Worm (Caenorhabditis elegans) whole organism, late embryonic: Measurements from ENCODE around the gene sir-2.3.

Source experiments
- K09A11.1 ChIP-seq: sonication (generic microtip); optimal IDR thresholded peaks from 2 replicates; lab custom pipeline; 2017; ENCODE audit warnings: antibody characterized with exemption, mild to moderate bottlenecking, missing genetic modification characterization, missing compliant biosample characterization; ENCODE audit not compliant: insufficient read depth
- Y22D7AL.16 ChIP-seq: sonication (generic microtip); optimal IDR thresholded peaks from 2 replicates; lab custom pipeline; 2016; ENCODE audit warnings: missing genetic modification characterization, missing compliant biosample characterization
- ceh-14 ChIP-seq: sonication (generic microtip); optimal IDR thresholded peaks from 2 replicates; lab custom pipeline; 2016; ENCODE audit warnings: missing genotype, missing genetic modification characterization, missing compliant biosample characterization
- ceh-18 ChIP-seq: sonication (generic microtip); optimal IDR thresholded peaks from 2 replicates; lab custom pipeline; 2016; ENCODE audit warnings: missing genetic modification characterization, missing compliant biosample characterization
- ceh-19 ChIP-seq: fragments of 200-800 bp; sonication (Bioruptor generic); optimal IDR thresholded peaks from 2 replicates; lab custom pipeline; 2018; ENCODE audit warnings: mild to moderate bottlenecking, missing genetic modification characterization, missing compliant biosample characterization
- ceh-24 ChIP-seq: sonication (generic microtip); optimal IDR thresholded peaks from 2 replicates; lab custom pipeline; 2016; ENCODE audit warnings: mild to moderate bottlenecking, missing genetic modification characterization, missing compliant biosample characterization
- ceh-30 ChIP-seq: fragments of 150-350 bp; optimal IDR thresholded peaks from 2 replicates; lab custom pipeline; 2014; ENCODE audit warnings: missing biosample characterization, missing genetic modification characterization
- ceh-6 ChIP-seq: fragments of 200-800 bp; sonication (Bioruptor generic); optimal IDR thresholded peaks from 2 replicates; lab custom pipeline; 2018; ENCODE audit warnings: mild to moderate bottlenecking, missing genetic modification characterization, missing compliant biosample characterization
- ceh-9 ChIP-seq: sonication (generic microtip); optimal IDR thresholded peaks from 2 replicates; lab custom pipeline; 2016; ENCODE audit warnings: mild to moderate bottlenecking, missing genetic modification characterization, inconsistent platforms, missing compliant biosample characterization
- che-1 ChIP-seq: sonication (generic microtip); optimal IDR thresholded peaks from 2 replicates; lab custom pipeline; 2016; ENCODE audit warnings: mild to moderate bottlenecking, missing genetic modification characterization, missing compliant biosample characterization
- dmd-4 ChIP-seq: sonication (generic microtip); optimal IDR thresholded peaks from 2 replicates; lab custom pipeline; 2016; ENCODE audit warnings: borderline replicate concordance, missing genetic modification characterization, missing compliant biosample characterization
- dve-1 ChIP-seq: sonication (generic microtip); optimal IDR thresholded peaks from 2 replicates; lab custom pipeline; 2017; ENCODE audit warnings: antibody characterized with exemption, mild to moderate bottlenecking, missing genetic modification characterization, missing compliant biosample characterization
- elt-2 ChIP-seq: sonication (generic microtip); optimal IDR thresholded peaks from 2 replicates; lab custom pipeline; 2016; ENCODE audit warnings: missing genetic modification reagents, missing genetic modification characterization, missing compliant biosample characterization
- elt-4 ChIP-seq: sonication (generic microtip); optimal IDR thresholded peaks from 2 replicates; lab custom pipeline; 2016; ENCODE audit warnings: missing genetic modification characterization, missing compliant biosample characterization
- ets-4 ChIP-seq: sonication (generic microtip); optimal IDR thresholded peaks from 2 replicates; lab custom pipeline; 2016; ENCODE audit warnings: missing genetic modification characterization, missing compliant biosample characterization
- fax-1 ChIP-seq: sonication (generic microtip); optimal IDR thresholded peaks from 2 replicates; lab custom pipeline; 2016; ENCODE audit warnings: missing genotype, missing genetic modification characterization, missing compliant biosample characterization
- fkh-6 ChIP-seq: sonication (generic microtip); optimal IDR thresholded peaks from 2 replicates; lab custom pipeline; 2016; ENCODE audit warnings: missing genetic modification characterization, missing compliant biosample characterization
- hlh-6 ChIP-seq: sonication (generic microtip); optimal IDR thresholded peaks from 2 replicates; lab custom pipeline; 2016; ENCODE audit warnings: missing genotype, missing genetic modification characterization, missing compliant biosample characterization
- lim-6 ChIP-seq: sonication (generic microtip); optimal IDR thresholded peaks from 2 replicates; lab custom pipeline; 2016; ENCODE audit warnings: missing genetic modification characterization, missing compliant biosample characterization
- lin-11 ChIP-seq: fragments of 200-800 bp; sonication (Bioruptor generic); optimal IDR thresholded peaks from 2 replicates; lab custom pipeline; 2018; ENCODE audit warnings: mild to moderate bottlenecking, missing genetic modification characterization, missing compliant biosample characterization
- madf-2 ChIP-seq: sonication (generic microtip); optimal IDR thresholded peaks from 2 replicates; lab custom pipeline; 2017; ENCODE audit warnings: missing genetic modification characterization, missing compliant biosample characterization
- nhr-11 ChIP-seq: fragments of 150-350 bp; optimal IDR thresholded peaks from 2 replicates; lab custom pipeline; 2014; ENCODE audit warnings: missing biosample characterization, missing genetic modification characterization
- nhr-232 ChIP-seq: sonication (generic microtip); optimal IDR thresholded peaks from 2 replicates; lab custom pipeline; 2016; ENCODE audit warnings: missing genetic modification characterization, missing compliant biosample characterization
- pax-1 ChIP-seq: fragments of 150-350 bp; optimal IDR thresholded peaks from 2 replicates; lab custom pipeline; 2014; ENCODE audit warnings: missing biosample characterization, missing genetic modification characterization
- pha-2 ChIP-seq: sonication (generic microtip); optimal IDR thresholded peaks from 2 replicates; lab custom pipeline; 2017; ENCODE audit warnings: mild to moderate bottlenecking, missing genetic modification characterization, missing compliant biosample characterization
- pha-4 ChIP-seq: fragments of 150-350 bp; optimal IDR thresholded peaks from 2 replicates; lab custom pipeline; 2018; ENCODE audit warnings: missing biosample characterization, missing genetic modification reagents, missing genetic modification characterization
- pros-1 ChIP-seq: fragments of 150-350 bp; optimal IDR thresholded peaks from 2 replicates; lab custom pipeline; 2014; ENCODE audit warnings: missing biosample characterization, missing genetic modification reagents, missing genetic modification characterization
- sox-2 ChIP-seq: fragments of 200-800 bp; sonication (Bioruptor generic); IDR thresholded peaks from 2 replicates; pipeline ENCODE4 v1.3.6; 2022; ENCODE audit warnings: missing genetic modification reagents, missing genetic modification characterization, missing compliant biosample characterization
- sox-4 ChIP-seq: sonication (generic microtip); optimal IDR thresholded peaks from 2 replicates; lab custom pipeline; 2017; ENCODE audit warnings: mild to moderate bottlenecking, missing genetic modification characterization, inconsistent platforms, missing compliant biosample characterization
- tbx-2 ChIP-seq: sonication (generic microtip); optimal IDR thresholded peaks from 2 replicates; lab custom pipeline; 2016; ENCODE audit warnings: missing genetic modification characterization, missing compliant biosample characterization
- unc-3 ChIP-seq, 2 experiments: fragments of 200-800 bp in 1 of 2; sonication (Bioruptor generic) in 1 of 2; sonication (generic microtip) in 1 of 2; conservative IDR thresholded peaks in 1 of 2; optimal IDR thresholded peaks in 1 of 2; 2 replicates each; pipeline versions ENCODE4 v1.3.6 to Lab custom; 2016 to 2022; ENCODE audit warnings: missing compliant biosample characterization in 2 of 2, missing genetic modification characterization in 2 of 2, missing genetic modification reagents in 1 of 2
- unc-55 ChIP-seq: sonication (generic microtip); optimal IDR thresholded peaks from 2 replicates; lab custom pipeline; 2017; ENCODE audit warnings: missing biosample characterization, missing genetic modification reagents, missing genetic modification characterization
- unc-86 ChIP-seq: sonication (generic microtip); optimal IDR thresholded peaks from 2 replicates; lab custom pipeline; 2016; ENCODE audit warnings: missing genetic modification characterization, missing compliant biosample characterization
- ztf-16 ChIP-seq: sonication (generic microtip); optimal IDR thresholded peaks from 2 replicates; lab custom pipeline; 2017; ENCODE audit warnings: missing genetic modification characterization, missing compliant biosample characterization

Gene sir-2.3

DNA sequence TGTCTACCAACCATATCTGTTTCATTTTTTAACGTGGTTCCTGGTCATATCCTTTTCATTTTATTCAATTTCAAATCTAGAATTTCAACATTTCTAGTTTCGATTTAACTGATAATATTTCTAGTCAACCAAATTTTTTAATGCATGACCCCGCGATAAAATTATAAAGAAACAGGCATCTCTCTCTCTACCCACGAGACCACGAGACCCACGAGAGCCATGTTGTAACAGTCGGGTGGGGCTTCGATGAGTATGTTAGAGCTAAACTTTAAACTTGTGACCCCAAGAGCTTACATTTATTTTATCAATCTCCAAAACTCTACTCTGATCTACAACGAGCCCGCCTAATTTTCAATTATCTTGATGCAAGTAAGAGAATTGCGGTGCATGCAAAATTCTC is 13.2 kb upstream of the sir-2.3 start:
- TF ChIP-seq che-1 (tag; lab: Kevin White, UChicago): no peak
- no peak for TF ChIP-seq dmd-4 (tag; lab: Kevin White, UChicago)
- TF ChIP-seq ets-4: no peak
- no peak for TF ChIP-seq tbx-2 (tag; lab: Kevin White, UChicago)
- TF ChIP-seq ceh-6 (GFP tag; lab: Kevin White, UChicago): no peak

DNA sequence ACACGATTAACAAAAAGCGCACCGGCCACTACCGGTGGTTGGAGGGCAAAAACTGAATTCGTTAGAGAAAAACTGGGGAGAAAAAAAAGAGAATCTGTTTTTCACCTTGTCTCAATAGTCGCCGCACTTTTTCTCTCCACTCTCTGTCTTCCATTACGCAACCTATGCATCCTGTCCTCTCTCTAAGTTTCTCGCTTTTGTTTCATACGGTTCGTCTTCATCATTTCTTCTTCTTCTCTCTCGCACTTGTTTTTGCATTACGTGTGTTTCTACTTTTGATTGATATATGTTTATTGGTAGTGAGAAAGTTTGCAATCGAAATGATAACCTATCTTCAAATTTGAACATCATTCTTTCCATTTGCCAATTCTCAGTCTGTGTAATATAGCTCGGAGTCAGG is 10.9 kb upstream of the sir-2.3 start:
- TF ChIP-seq nhr-11 (tag; lab: Kevin White, UChicago) (no peak), ceh-18 (tag; lab: Kevin White, UChicago) (peak; percentile 22)
- TF ChIP-seq, all 69 proteins: peak for 1

DNA sequence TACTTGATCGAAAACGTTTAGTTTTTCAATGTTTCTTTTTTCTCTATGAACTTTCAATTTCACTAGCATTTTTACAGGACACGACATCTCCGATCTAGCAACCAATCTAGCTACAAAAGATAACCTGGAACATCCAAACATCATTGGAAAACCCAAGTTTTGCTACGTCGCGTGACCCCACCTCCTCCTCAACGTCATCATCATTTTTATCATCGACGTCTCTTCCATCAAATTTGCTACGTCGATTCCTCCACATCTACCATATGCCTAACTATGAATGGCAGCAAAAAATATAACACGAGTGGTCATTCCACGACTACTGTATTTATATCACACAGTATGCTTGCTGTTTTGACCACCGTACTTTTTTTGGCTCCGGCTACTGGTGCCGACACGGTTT is 8.6 kb upstream of the sir-2.3 start, which contains the start of gene F46G10.2:
TSS of gene F46G10.2 (plus strand) at position 78 of the 400 bp plus-strand sequence.
- TF ChIP-seq ztf-16 (tag; lab: Kevin White, UChicago) (no peak), unc-86 (tag; lab: Kevin White, UChicago) (no peak), elt-4 (tag; lab: Kevin White, UChicago) (no peak), hlh-6 (tag; lab: Kevin White, UChicago) (no peak), unc-55 (no peak), ceh-6 (GFP tag; lab: Kevin White, UChicago) (no peak), lin-11 (tag; lab: Kevin White, UChicago) (no peak)

DNA sequence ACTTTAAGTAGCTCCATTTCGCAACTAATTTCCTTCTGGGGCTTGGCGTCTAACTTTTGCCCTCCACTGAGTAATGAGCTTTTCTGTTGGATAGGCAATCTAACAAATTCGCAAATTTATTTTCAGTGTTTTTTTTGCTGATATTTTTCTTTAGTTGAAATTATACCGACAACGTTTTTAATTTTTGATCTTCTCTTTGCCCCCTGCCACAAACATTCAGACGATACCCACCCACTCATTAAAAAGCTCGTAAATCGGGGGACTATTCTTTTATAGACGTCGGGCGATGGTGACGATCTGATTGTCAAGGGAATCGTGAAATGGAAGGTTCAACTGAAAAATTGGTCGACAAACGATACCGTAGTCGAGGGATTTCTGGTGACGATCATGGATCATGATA is 7.8 kb upstream of the sir-2.3 start:
- TF ChIP-seq ceh-30: no peak
- no peak for TF ChIP-seq che-1 (tag; lab: Kevin White, UChicago)
- TF ChIP-seq fkh-6 (tag; lab: Kevin White, UChicago): no peak
- no peak for TF ChIP-seq lim-6 (tag; lab: Kevin White, UChicago)
- TF ChIP-seq Y22D7AL.16 (tag; lab: Kevin White, UChicago): no peak
- TF ChIP-seq, all 69 proteins: peak for 0

DNA sequence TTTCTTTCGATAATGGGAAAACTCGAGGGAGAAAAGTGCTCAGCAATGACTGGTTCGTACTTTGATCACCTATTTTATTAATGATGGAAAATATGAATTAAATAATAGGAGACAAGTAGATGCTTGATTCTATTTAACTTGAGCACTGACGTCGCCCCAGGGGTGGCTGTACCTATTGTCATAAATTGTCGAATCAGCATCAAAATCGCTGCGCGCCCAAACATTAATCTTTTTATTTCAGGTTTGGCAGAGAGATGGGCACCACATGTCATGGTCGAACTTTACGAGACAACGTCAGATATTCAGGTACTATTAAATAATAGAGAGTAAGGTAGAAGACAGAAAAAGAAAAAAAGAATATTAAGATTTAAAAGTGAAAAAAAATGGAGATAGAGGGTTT is 7.2 kb upstream of the sir-2.3 start:
- TF ChIP-seq dmd-4 (tag; lab: Kevin White, UChicago): no peak
- TF ChIP-seq madf-2: no peak
- no peak for TF ChIP-seq ceh-9 (tag; lab: Kevin White, UChicago)
- no peak for TF ChIP-seq pros-1 (tag; lab: Kevin White, UChicago)
- TF ChIP-seq fax-1 (tag; lab: Kevin White, UChicago): no peak
- TF ChIP-seq pha-2 (tag; lab: Kevin White, UChicago): no peak
- TF ChIP-seq dve-1 (tag; lab: Kevin White, UChicago): no peak
- TF ChIP-seq sox-2 (GFP tag; lab: Robert Waterston, UW): no peak
- no peak for TF ChIP-seq ets-4
- TF ChIP-seq pha-4 (tag; lab: Kevin White, UChicago): no peak
- no peak for TF ChIP-seq elt-2
- no peak for TF ChIP-seq ceh-6 (GFP tag; lab: Kevin White, UChicago)
- no peak for TF ChIP-seq ceh-19 (GFP tag; lab: Kevin White, UChicago)
- no peak for TF ChIP-seq elt-4 (tag; lab: Kevin White, UChicago)

DNA sequence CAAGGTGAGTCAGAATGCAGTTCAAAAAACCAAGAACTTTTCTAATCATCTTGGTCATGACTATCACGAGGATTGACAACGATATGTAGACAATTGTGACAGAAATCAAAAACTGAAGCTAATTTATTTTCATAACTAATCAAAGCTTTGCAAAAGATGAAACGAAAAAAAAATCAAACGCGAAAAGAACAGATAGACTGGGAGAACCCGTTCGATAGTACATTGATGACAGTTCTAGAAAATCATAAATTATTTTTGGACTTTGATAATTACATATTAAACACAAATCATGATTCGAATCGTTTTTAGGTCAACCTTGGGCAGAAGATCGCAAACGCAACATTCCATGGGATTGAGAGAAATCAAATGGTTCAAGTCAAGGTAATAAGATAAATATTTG is 6.4 kb upstream of the sir-2.3 start:
- TF ChIP-seq elt-2 (no peak), fkh-6 (tag; lab: Kevin White, UChicago) (no peak)

DNA sequence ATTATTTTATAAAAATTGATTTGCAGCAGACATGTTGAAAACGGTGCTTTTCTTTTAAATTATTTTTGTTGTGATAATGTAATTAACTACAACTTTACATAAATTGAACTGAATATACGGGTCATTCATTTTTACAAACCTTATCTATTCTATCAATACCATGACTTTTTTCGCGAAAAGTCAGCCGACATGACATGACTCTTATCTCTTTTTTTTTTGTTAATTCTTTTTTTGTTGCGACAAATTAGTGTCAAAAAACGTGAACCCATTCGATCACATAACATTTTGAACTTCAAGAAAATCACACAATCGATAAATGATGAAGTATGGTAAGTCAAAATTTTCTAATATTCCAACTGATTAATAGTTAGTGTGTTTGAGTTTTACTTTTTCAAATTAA is 3.5 kb upstream of the sir-2.3 start, which contains the start of gene sir-2.2:
TSS of gene sir-2.2 (plus strand) at position 34 of the 400 bp plus-strand sequence.
- no peak for TF ChIP-seq pax-1 (tag; lab: Kevin White, UChicago)
- no peak for TF ChIP-seq pha-2 (tag; lab: Kevin White, UChicago)
- TF ChIP-seq unc-3 (GFP tag; conservative IDR thresholded peaks at IDR 0.05; lab: Robert Waterston, UW): no peak
- TF ChIP-seq unc-3 (tag; optimal IDR thresholded peaks at IDR 0.05; lab: Kevin White, UChicago): no peak
- no peak for TF ChIP-seq sox-4
- TF ChIP-seq K09A11.1 (tag; lab: Kevin White, UChicago): no peak
- no peak for TF ChIP-seq ceh-24 (tag; lab: Kevin White, UChicago)
- no peak for TF ChIP-seq fax-1 (tag; lab: Kevin White, UChicago)
- TF ChIP-seq sox-2 (GFP tag; lab: Robert Waterston, UW): no peak
- no peak for TF ChIP-seq ceh-14 (tag; lab: Kevin White, UChicago)
- no peak for TF ChIP-seq nhr-232 (tag; lab: Kevin White, UChicago)
- TF ChIP-seq, all 69 proteins: peak for 0
